Worm (Caenorhabditis elegans) whole organism, L3 larva: ENCODE results near the gene pdcd-2.

Experiments used
- ZK546.5 ChIP-seq: sonication (generic microtip); optimal IDR thresholded peaks from 2 replicates; lab custom pipeline; 2017; ENCODE audit warnings: missing biosample characterization, missing genetic modification characterization
- ama-1 ChIP-seq: fragments of 150-350 bp; optimal IDR thresholded peaks from 2 replicates; lab custom pipeline; 2018
- ceh-28 ChIP-seq: fragments of 150-350 bp; optimal IDR thresholded peaks from 2 replicates; lab custom pipeline; 2014; ENCODE audit warnings: missing biosample characterization, missing genetic modification reagents, missing genetic modification characterization
- ceh-82 ChIP-seq: fragments of 150-350 bp; optimal IDR thresholded peaks from 2 replicates; lab custom pipeline; 2014; ENCODE audit warnings: missing biosample characterization, missing genetic modification characterization
- daf-12 ChIP-seq: fragments of 150-350 bp; optimal IDR thresholded peaks from 2 replicates; lab custom pipeline; 2014; ENCODE audit warnings: missing biosample characterization, missing genetic modification reagents, missing genetic modification characterization
- egl-5 ChIP-seq: fragments of 150-350 bp; optimal IDR thresholded peaks from 2 replicates; lab custom pipeline; 2017; ENCODE audit warnings: missing biosample characterization, missing genetic modification reagents, missing genetic modification characterization, inconsistent platforms
- elt-1 ChIP-seq: fragments of 150-350 bp; optimal IDR thresholded peaks from 2 replicates; lab custom pipeline; 2014; ENCODE audit warnings: missing biosample characterization, missing genetic modification characterization
- eor-1 ChIP-seq, 2 experiments: fragments of 150-350 bp; optimal IDR thresholded peaks; 2 replicates each; lab custom pipeline; 2014 to 2018; ENCODE audit warnings: missing biosample characterization in 2 of 2, missing genetic modification characterization in 2 of 2
- fkh-10 ChIP-seq: sonication (generic microtip); optimal IDR thresholded peaks from 2 replicates; lab custom pipeline; 2017; ENCODE audit warnings: missing biosample characterization, missing genetic modification reagents, missing genetic modification characterization
- fkh-2 ChIP-seq: fragments of 150-350 bp; optimal IDR thresholded peaks from 2 replicates; lab custom pipeline; 2014; ENCODE audit warnings: missing biosample characterization, missing genetic modification reagents, missing genetic modification characterization
- fos-1 ChIP-seq: fragments of 150-350 bp; optimal IDR thresholded peaks from 2 replicates; lab custom pipeline; 2014; ENCODE audit warnings: missing biosample characterization, missing genetic modification characterization
- hmg-11 ChIP-seq: sonication (generic microtip); optimal IDR thresholded peaks from 2 replicates; lab custom pipeline; 2016; ENCODE audit warnings: missing genetic modification characterization, missing compliant biosample characterization
- jun-1 ChIP-seq: fragments of 150-350 bp; optimal IDR thresholded peaks from 2 replicates; lab custom pipeline; 2014; ENCODE audit warnings: missing biosample characterization, missing genetic modification reagents, missing genetic modification characterization
- lin-39 ChIP-seq: fragments of 150-350 bp; optimal IDR thresholded peaks from 2 replicates; lab custom pipeline; 2018; ENCODE audit warnings: missing biosample characterization, missing genetic modification reagents, missing genetic modification characterization
- mdl-1 ChIP-seq: fragments of 150-350 bp; optimal IDR thresholded peaks from 2 replicates; lab custom pipeline; 2014; ENCODE audit warnings: missing biosample characterization, missing genetic modification characterization
- mml-1 ChIP-seq: fragments of 150-350 bp; sonication (generic microtip); optimal IDR thresholded peaks from 3 replicates; lab custom pipeline; 2014; ENCODE audit warnings: missing biosample characterization, missing genetic modification characterization
- nfya-1 ChIP-seq: sonication (generic microtip); optimal IDR thresholded peaks from 2 replicates; lab custom pipeline; 2017; ENCODE audit warnings: missing genetic modification characterization, mild to moderate bottlenecking, missing compliant biosample characterization, antibody characterized with exemption, moderate library complexity; ENCODE audit not compliant: insufficient read depth
- nhr-25 ChIP-seq: sonication (generic microtip); optimal IDR thresholded peaks from 2 replicates; lab custom pipeline; 2017; ENCODE audit warnings: missing biosample characterization, missing genetic modification characterization
- nhr-28 ChIP-seq: fragments of 150-350 bp; optimal IDR thresholded peaks from 2 replicates; lab custom pipeline; 2014; ENCODE audit warnings: missing biosample characterization, missing genetic modification characterization
- nhr-43 ChIP-seq: sonication (generic microtip); optimal IDR thresholded peaks from 2 replicates; lab custom pipeline; 2016; ENCODE audit warnings: mild to moderate bottlenecking, missing genetic modification characterization, missing compliant biosample characterization; ENCODE audit not compliant: poor library complexity, severe bottlenecking
- nhr-67 ChIP-seq: fragments of 150-350 bp; optimal IDR thresholded peaks from 2 replicates; lab custom pipeline; 2014; ENCODE audit warnings: missing biosample characterization, missing genetic modification characterization
- nhr-77 ChIP-seq: fragments of 150-350 bp; optimal IDR thresholded peaks from 2 replicates; lab custom pipeline; 2014; ENCODE audit warnings: missing biosample characterization, missing genetic modification characterization
- pha-4 ChIP-seq: fragments of 150-350 bp; optimal IDR thresholded peaks from 2 replicates; lab custom pipeline; 2014; ENCODE audit warnings: missing biosample characterization, missing genetic modification reagents, missing genetic modification characterization
- pqm-1 ChIP-seq: fragments of 150-350 bp; optimal IDR thresholded peaks from 2 replicates; lab custom pipeline; 2017; ENCODE audit warnings: missing biosample characterization, missing genetic modification characterization, inconsistent platforms
- snpc-4 ChIP-seq: fragments of 150-350 bp; optimal IDR thresholded peaks from 2 replicates; lab custom pipeline; 2014; ENCODE audit warnings: missing biosample characterization, missing genetic modification characterization
- unc-39 ChIP-seq: sonication (generic microtip); optimal IDR thresholded peaks from 4 replicates; lab custom pipeline; 2017; ENCODE audit warnings: missing biosample characterization, missing genetic modification characterization
- zag-1 ChIP-seq: fragments of 150-350 bp; optimal IDR thresholded peaks from 2 replicates; lab custom pipeline; 2014; ENCODE audit warnings: missing biosample characterization, missing genetic modification characterization
- ztf-11 ChIP-seq: fragments of 150-350 bp; optimal IDR thresholded peaks from 2 replicates; lab custom pipeline; 2014; ENCODE audit warnings: missing biosample characterization, missing genetic modification characterization

pdcd-2 gene

ce11 chrIII:4398463-4398862 lies 19.4 kb downstream of the pdcd-2 start, which contains the start of gene R07E5.6:
Gene R07E5.6 (plus strand): TSS chrIII:4398763.
- TF ChIP-seq pqm-1 (tag; lab: Kevin White, UChicago) (no peak), ceh-28 (tag; lab: Kevin White, UChicago) (peak; percentile 41)

DNA sequence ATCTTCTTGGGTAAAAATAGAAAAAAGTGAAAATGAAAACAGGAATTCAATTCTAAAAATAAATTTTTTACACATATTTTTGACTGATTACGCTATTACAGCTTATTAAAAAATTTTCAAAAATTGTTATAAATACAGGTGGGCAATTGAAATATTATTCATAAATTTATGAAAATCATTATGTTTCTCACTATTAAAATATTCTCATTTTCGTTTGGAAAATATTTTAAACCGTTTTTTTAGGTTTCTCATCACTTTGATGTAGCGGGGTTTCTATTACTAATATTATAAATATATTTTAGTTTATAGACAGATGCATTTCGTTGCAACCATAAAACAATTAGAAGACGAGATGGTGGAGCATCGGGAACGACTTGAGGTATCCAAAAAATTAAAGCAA lies 20.7 kb downstream of the pdcd-2 start, which contains the start of gene R07E5.5:
R07E5.5 (plus strand) TSS at position 301 of the 400 bp plus-strand sequence.
- TF ChIP-seq pqm-1 (tag; lab: Kevin White, UChicago) (no peak), eor-1 (tag; optimal IDR thresholded peaks at IDR 0.05; lab: Kevin White, UChicago) (no peak), mdl-1 (tag; lab: Kevin White, UChicago) (no peak), ceh-82 (tag; lab: Kevin White, UChicago) (no peak), mml-1 (tag; lab: Kevin White, UChicago) (no peak), fkh-2 (no peak), nhr-67 (tag; lab: Kevin White, UChicago) (no peak), snpc-4 (no peak), zag-1 (tag; lab: Kevin White, UChicago) (no peak), ama-1 (lab: Kevin White, UChicago) (no peak), elt-1 (no peak)

DNA sequence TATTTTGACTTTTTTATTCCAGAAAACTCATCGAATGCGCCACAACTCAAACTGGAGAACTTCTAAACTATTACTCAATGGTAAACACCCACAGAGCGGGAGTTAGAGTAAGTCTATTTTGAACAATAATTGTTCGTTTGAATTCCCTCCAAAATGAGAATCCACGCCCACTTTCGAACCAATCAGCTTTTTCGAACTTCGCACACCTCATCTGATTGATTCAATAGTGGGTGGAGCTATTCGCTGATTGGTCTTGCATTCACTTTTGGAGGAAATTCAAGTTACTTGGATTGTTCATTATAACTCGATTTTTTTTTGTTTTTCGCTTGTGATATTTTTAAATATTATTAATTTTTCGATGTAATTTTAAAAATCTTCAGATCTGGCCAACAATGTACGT lies 22.0 kb downstream of the pdcd-2 start:
- TF ChIP-seq nfya-1 (peak; percentile 96), hmg-11 (tag; lab: Kevin White, UChicago) (no peak)

- TF ChIP-seq daf-12 (tag; lab: Kevin White, UChicago) (no peak), fos-1 (no peak), nhr-77 (no peak), pqm-1 (tag; lab: Kevin White, UChicago) (no peak), elt-1 (no peak), jun-1 (no peak), eor-1 (tag; optimal IDR thresholded peaks at IDR 0.05; lab: Kevin White, UChicago) (no peak)
- TF ChIP-seq, all 47 proteins: peak for 0
Measured at ce11 chrIII:4394496-4394895, 23.4 kb downstream of the pdcd-2 start, which contains the start of gene R07E5.4. Gene R07E5.4 (plus strand): TSS chrIII:4394796.

ce11 chrIII:4391938-4392337 lies 25.9 kb downstream of the pdcd-2 start:
- no peak for TF ChIP-seq fkh-10
- TF ChIP-seq elt-1 = peak; percentile 67
- no peak for TF ChIP-seq pha-4 (tag; lab: Kevin White, UChicago)
- no peak for TF ChIP-seq hmg-11 (tag; lab: Kevin White, UChicago)
- no peak for TF ChIP-seq pqm-1 (tag; lab: Kevin White, UChicago)
- no peak for TF ChIP-seq fkh-2
- no peak for TF ChIP-seq unc-39 (tag; lab: Kevin White, UChicago)
- TF ChIP-seq egl-5 (tag; lab: Kevin White, UChicago) = no peak

ce11 chrIII:4391319-4391718 lies 26.5 kb downstream of the pdcd-2 start:
- peak; percentile 48 for TF ChIP-seq nhr-25 (tag; lab: Kevin White, UChicago)
- TF ChIP-seq unc-39 (tag; lab: Kevin White, UChicago) = no peak
- no peak for TF ChIP-seq nhr-43
- TF ChIP-seq fkh-2 = no peak

- TF ChIP-seq nhr-25 (tag; lab: Kevin White, UChicago) (peak; percentile 11), ZK546.5 (no peak)
Measured at ce11 chrIII:4390421-4390820, 27.4 kb downstream of the pdcd-2 start.

DNA sequence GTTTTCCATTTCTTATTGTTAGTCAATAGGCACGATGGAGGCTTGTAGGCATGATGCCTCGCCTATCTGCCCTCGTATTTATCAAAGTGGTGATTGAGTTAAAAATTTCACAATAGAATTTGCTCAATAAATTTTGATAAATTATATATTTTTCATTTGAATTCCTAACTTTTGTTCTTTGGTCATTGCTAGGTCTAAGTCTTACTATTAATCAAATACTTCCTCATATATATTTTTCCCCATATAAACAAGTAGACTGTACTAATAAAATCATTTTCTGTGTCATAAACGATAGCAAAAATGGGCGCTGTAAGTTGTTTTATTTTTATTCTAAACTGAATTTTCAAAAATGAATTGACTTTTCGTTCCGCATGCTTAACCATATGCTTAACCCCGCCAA lies 33.4 kb downstream of the pdcd-2 start, which contains the start of gene pals-28:
pals-28 (plus strand) TSS at position 301 of the 400 bp plus-strand sequence.
- TF ChIP-seq lin-39 (tag; lab: Kevin White, UChicago) (no peak), ztf-11 (tag; lab: Kevin White, UChicago) (no peak), nfya-1 (no peak), mml-1 (tag; lab: Kevin White, UChicago) (no peak), unc-39 (tag; lab: Kevin White, UChicago) (no peak), nhr-28 (tag; lab: Kevin White, UChicago) (no peak), nhr-43 (no peak)
